Fruit fly (Drosophila melanogaster) whole organism: ENCODE results near the gene CG9784.

Source experiments
- pan ChIP-seq: fragments of >200 bp; optimal IDR thresholded peaks from 2 replicates; lab custom pipeline; 2017
- psq ChIP-seq: fragments of >200 bp; optimal IDR thresholded peaks from 2 replicates; lab custom pipeline; 2017

dm6 chrX:16607828-16608227, 8.8 kb upstream of the CG9784 start:
- no peak for TF ChIP-seq pan (lab: Kevin White, UChicago)
- no peak for TF ChIP-seq psq (lab: Kevin White, UChicago)
